Fruit fly (Drosophila melanogaster): Measurements from ENCODE around the gene RunxA.

The RunxA gene

DNA sequence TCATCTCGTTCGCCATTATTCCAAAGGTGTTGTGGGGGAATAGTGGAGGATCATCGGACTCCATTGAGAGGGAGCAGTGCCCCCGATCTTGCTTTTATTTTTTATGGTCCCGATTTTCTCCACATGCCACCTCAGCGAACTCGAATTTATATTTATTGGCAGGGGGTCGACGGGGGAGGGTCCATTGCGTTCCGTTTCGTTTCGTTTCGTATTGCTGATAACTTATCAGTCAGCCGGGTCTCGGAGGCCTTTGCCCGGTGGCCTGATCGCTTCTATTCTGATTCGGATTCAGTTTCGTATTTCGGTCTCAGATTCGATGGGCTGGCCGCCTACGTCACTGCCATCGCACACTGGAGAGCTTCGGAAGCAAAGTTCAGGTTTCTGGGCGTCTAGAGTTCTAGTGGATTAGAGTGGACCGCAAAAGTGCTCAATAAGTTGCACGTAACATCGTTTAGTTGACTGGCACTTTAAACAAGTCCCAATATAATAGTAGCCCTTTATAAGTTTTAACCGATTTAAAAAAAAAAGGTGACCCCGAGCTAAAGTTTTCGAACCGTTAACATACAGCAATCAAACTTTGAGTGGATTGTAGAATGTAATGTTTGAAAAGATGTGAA, 38.1 kb upstream of the RunxA start, which contains the start of gene CG1835 (continued):
- TF ChIP-seq Hr78 (GFP tag; optimal IDR thresholded peaks at IDR 0.05) (peak in 1 of 2 experiments; percentile 48), MESR4 (GFP tag; optimal IDR thresholded peaks at IDR 0.05) (no peak), CG8944 (GFP tag; optimal IDR thresholded peaks at IDR 0.05) (no peak), p53 (GFP tag; optimal IDR thresholded peaks at IDR 0.05) (no peak), Jarid2 (GFP tag; optimal IDR thresholded peaks at IDR 0.05) (no peak), luna (GFP tag; optimal IDR thresholded peaks at IDR 0.05) (no peak), mld (GFP tag; IDR thresholded peaks at IDR 0.05; ENCODE audit: partially characterized antibody) (no peak), Atf6 (GFP tag; IDR thresholded peaks at IDR 0.05) (0 out of 2 replicates have a peak, but pooled peaks have one; percentile 11), CkIIα-i1 (GFP tag; IDR thresholded peaks at IDR 0.05) (no peak), ewg (GFP tag; optimal IDR thresholded peaks at IDR 0.05) (no peak), hkb (optimal IDR thresholded peaks at IDR 0.05) (no peak), hkb (GFP tag; IDR thresholded peaks at IDR 0.05) (no peak), HLHmδ (GFP tag; optimal IDR thresholded peaks at IDR 0.05) (no peak), CG34376 (GFP tag; optimal IDR thresholded peaks at IDR 0.05) (peak; percentile 36), vfl (GFP tag; optimal IDR thresholded peaks at IDR 0.05) (no peak), CG31224 (GFP tag; IDR thresholded peaks at IDR 0.05) (no peak), tgo (GFP tag; IDR thresholded peaks at IDR 0.05) (no peak), chn (GFP tag; optimal IDR thresholded peaks at IDR 0.05) (no peak), sob (GFP tag; IDR thresholded peaks at IDR 0.05) (0 out of 2 replicates have a peak, but pooled peaks have one; percentile 7), zen (tag; optimal IDR thresholded peaks at IDR 0.05) (no peak), zfh2 (GFP tag; optimal IDR thresholded peaks at IDR 0.05) (no peak), Sox102F (GFP tag; optimal IDR thresholded peaks at IDR 0.05) (no peak), CG10979 (tag; optimal IDR thresholded peaks at IDR 0.05) (no peak), CG17186 (GFP tag; optimal IDR thresholded peaks at IDR 0.05) (no peak), dpn (GFP tag; optimal IDR thresholded peaks at IDR 0.05) (no peak), ssp (GFP tag; IDR thresholded peaks at IDR 0.05) (no peak), crc (GFP tag; optimal IDR thresholded peaks at IDR 0.05) (no peak), CG2889 (GFP tag; IDR thresholded peaks at IDR 0.05) (no peak), danr (GFP tag; IDR thresholded peaks at IDR 0.05) (no peak), maf-S (GFP tag; optimal IDR thresholded peaks at IDR 0.05) (no peak), CG17612 (GFP tag; IDR thresholded peaks at IDR 0.05) (no peak), Spps (tag; optimal IDR thresholded peaks at IDR 0.05) (no peak), CG10147 (GFP tag; optimal IDR thresholded peaks at IDR 0.05) (no peak), Hmr (GFP tag; optimal IDR thresholded peaks at IDR 0.05) (no peak), CoRest (tag; optimal IDR thresholded peaks at IDR 0.05) (no peak), CG8359 (GFP tag; optimal IDR thresholded peaks at IDR 0.05; ENCODE audit: borderline replicate concordance) (no peak), crol (GFP tag; IDR thresholded peaks at IDR 0.05) (peak; percentile 72), B-H2 (GFP tag; optimal IDR thresholded peaks at IDR 0.05) (peak; percentile 52), CG2202 (tag; optimal IDR thresholded peaks at IDR 0.05) (no peak), CG42726 (GFP tag; IDR thresholded peaks at IDR 0.05; ENCODE audit: partially characterized antibody) (no peak), Dad (GFP tag; optimal IDR thresholded peaks at IDR 0.05) (no peak), CG11504 (tag; optimal IDR thresholded peaks at IDR 0.05) (no peak), fd102C (GFP tag; optimal IDR thresholded peaks at IDR 0.05) (no peak), dm (GFP tag; optimal IDR thresholded peaks at IDR 0.05) (no peak), NK7.1 (GFP tag; optimal IDR thresholded peaks at IDR 0.05) (no peak), gro (GFP tag; optimal IDR thresholded peaks at IDR 0.05) (no peak), GATAe (GFP tag; conservative IDR thresholded peaks at IDR 0.05) (peak; percentile 53), CG16863 (GFP tag; optimal IDR thresholded peaks at IDR 0.05) (no peak), NFAT (GFP tag; IDR thresholded peaks at IDR 0.05) (0 out of 2 replicates have a peak, but pooled peaks have one; percentile 28), CG10274 (GFP tag; optimal IDR thresholded peaks at IDR 0.05) (no peak), CG2199 (GFP tag; IDR thresholded peaks at IDR 0.05) (peak; percentile 60; the same call in 1 of the 3 replicates)

All from whole organism, embryonic.